Fruit fly (Drosophila melanogaster): Measurements from ENCODE around the gene CG14561.

DNA sequence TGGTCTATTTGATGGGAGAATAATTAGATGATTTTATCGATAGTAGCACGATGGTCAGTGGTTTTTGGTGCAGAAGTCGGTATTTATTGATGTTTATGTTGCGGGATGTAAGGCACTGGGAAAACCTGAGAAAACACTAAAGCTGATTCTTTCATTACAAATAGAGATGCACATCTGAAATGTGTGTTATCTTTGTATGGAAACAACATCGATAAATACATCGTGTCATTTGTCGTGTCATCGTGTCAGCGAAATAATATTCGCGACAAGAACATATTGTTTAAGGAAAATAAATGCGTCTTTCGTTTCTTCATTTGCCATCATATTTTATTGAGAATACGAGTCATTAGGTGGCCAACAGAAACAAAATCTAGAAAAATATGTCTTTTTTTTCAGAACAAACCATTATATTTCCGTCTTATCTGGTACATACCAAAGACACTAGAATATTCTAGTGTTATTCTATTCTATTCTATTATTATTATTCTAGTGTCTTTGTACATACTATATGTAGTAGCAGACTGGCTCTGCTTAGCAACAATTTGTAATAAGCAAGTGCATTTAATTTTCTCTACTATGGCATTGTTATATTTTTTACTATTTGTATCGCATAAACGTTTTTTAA, 8.8 kb downstream of the CG14561 start, which contains the start of gene CG7133:
- TF ChIP-seq Myc (optimal IDR thresholded peaks at IDR 0.05): no peak
- no peak for TF ChIP-seq psq (optimal IDR thresholded peaks at IDR 0.05)
